Fruit fly (Drosophila melanogaster) whole organism, wandering third instar larva: ENCODE data around the gene CG2604.

Source experiments
- Abd-B ChIP-seq: fragments of >200 bp; optimal IDR thresholded peaks from 2 replicates; lab custom pipeline; 2017; ENCODE audit warnings: missing biosample characterization, missing genetic modification characterization
- CG32264 ChIP-seq: fragments of 200-800 bp; sonication (Bioruptor generic); optimal IDR thresholded peaks from 2 replicates; lab custom pipeline; 2016; ENCODE audit warnings: missing biosample characterization, missing genetic modification characterization
- CG9705 ChIP-seq: fragments of 200-800 bp; sonication (Bioruptor generic); optimal IDR thresholded peaks from 2 replicates; lab custom pipeline; 2018; ENCODE audit warnings: missing biosample characterization, mild to moderate bottlenecking, missing genetic modification characterization
- CrebA ChIP-seq: fragments of 200-800 bp; sonication (Bioruptor generic); optimal IDR thresholded peaks from 2 replicates; lab custom pipeline; 2016; ENCODE audit warnings: missing biosample characterization, mild to moderate bottlenecking, missing genetic modification characterization, borderline replicate concordance
- Dfd ChIP-seq: fragments of >200 bp; optimal IDR thresholded peaks from 2 replicates; lab custom pipeline; 2017; ENCODE audit warnings: missing biosample characterization, missing genetic modification characterization
- Dif ChIP-seq: fragments of 200-275, 200-300 bp; sonication (Bioruptor generic); optimal IDR thresholded peaks from 2 replicates; lab custom pipeline; 2018; ENCODE audit warnings: missing biosample characterization, missing genetic modification characterization; ENCODE audit not compliant: partially characterized antibody
- GATAd ChIP-seq: sonication (Bioruptor generic); optimal IDR thresholded peaks from 2 replicates; lab custom pipeline; 2016; ENCODE audit warnings: missing biosample characterization, missing genetic modification characterization
- HLH106 ChIP-seq: fragments of 200-800 bp; optimal IDR thresholded peaks from 3 replicates; lab custom pipeline; 2019; ENCODE audit warnings: missing biosample characterization, mild to moderate bottlenecking, missing genetic modification characterization, moderate library complexity
- Hnf4 ChIP-seq: fragments of 200-800 bp; sonication (Bioruptor generic); optimal IDR thresholded peaks from 2 replicates; lab custom pipeline; 2016; ENCODE audit warnings: missing biosample characterization, mild to moderate bottlenecking, missing genetic modification characterization
- Hr78 ChIP-seq: fragments of >200 bp; optimal IDR thresholded peaks from 2 replicates; lab custom pipeline; 2017; ENCODE audit warnings: missing biosample characterization, missing genetic modification characterization
- Hr83 ChIP-seq: fragments of 200-300 bp; sonication (Bioruptor generic); optimal IDR thresholded peaks from 2 replicates; lab custom pipeline; 2016; ENCODE audit warnings: missing biosample characterization, mild to moderate bottlenecking, missing genetic modification characterization, moderate library complexity; ENCODE audit not compliant: poor library complexity, severe bottlenecking
- Jra ChIP-seq: sonication (Bioruptor generic); optimal IDR thresholded peaks from 2 replicates; lab custom pipeline; 2016; ENCODE audit warnings: missing biosample characterization, missing genetic modification characterization
- Mio ChIP-seq: sonication (Bioruptor generic); optimal IDR thresholded peaks from 2 replicates; lab custom pipeline; 2016; ENCODE audit warnings: missing biosample characterization, missing genetic modification characterization
- Myc ChIP-seq: fragments of >200 bp; optimal IDR thresholded peaks from 2 replicates; lab custom pipeline; 2017
- N ChIP-seq: fragments of >200 bp; optimal IDR thresholded peaks from 2 replicates; lab custom pipeline; 2018; ENCODE audit warnings: missing biosample characterization, missing external identifiers, missing genetic modification characterization
- OdsH ChIP-seq: fragments of 200-800 bp; sonication (Bioruptor generic); optimal IDR thresholded peaks from 2 replicates; lab custom pipeline; 2016; ENCODE audit warnings: missing biosample characterization, mild to moderate bottlenecking, missing genetic modification characterization
- Rel ChIP-seq, 2 experiments: fragments of 200-800 bp; sonication (Bioruptor generic) in 1 of 2; optimal IDR thresholded peaks; 2 replicates in 1 of 2; 3 replicates in 1 of 2; lab custom pipeline; 2016 to 2019; ENCODE audit warnings: mild to moderate bottlenecking in 2 of 2, missing biosample characterization in 2 of 2, missing genetic modification characterization in 2 of 2, moderate library complexity in 1 of 2
- Sp1 ChIP-seq: fragments of 200-800 bp; sonication (Bioruptor generic); optimal IDR thresholded peaks from 3 replicates; lab custom pipeline; 2019; ENCODE audit warnings: missing biosample characterization, mild to moderate bottlenecking, missing genetic modification characterization, moderate library complexity
- Vsx2 ChIP-seq: fragments of 200-300, 225-300 bp; sonication (Bioruptor generic); optimal IDR thresholded peaks from 2 replicates; lab custom pipeline; 2018; ENCODE audit warnings: missing biosample characterization, missing genetic modification characterization; ENCODE audit not compliant: partially characterized antibody
- br ChIP-seq: fragments of 200-800 bp; sonication (Bioruptor generic); optimal IDR thresholded peaks from 2 replicates; lab custom pipeline; 2016; ENCODE audit warnings: missing biosample characterization, missing genetic modification characterization
- brk ChIP-seq: fragments of 200-800 bp; sonication (Bioruptor generic); optimal IDR thresholded peaks from 2 replicates; lab custom pipeline; 2016; ENCODE audit warnings: missing biosample characterization, mild to moderate bottlenecking, missing genetic modification characterization
- dl ChIP-seq, 2 experiments: fragments of 175-275, 200-275 bp in 1 of 2; fragments of 200-275 bp in 1 of 2; sonication (Bioruptor generic); optimal IDR thresholded peaks; lab custom pipeline; 2018; ENCODE audit warnings: mild to moderate bottlenecking in 2 of 2, missing biosample characterization in 2 of 2, missing genetic modification characterization in 2 of 2, moderate library complexity in 2 of 2; ENCODE audit not compliant: partially characterized antibody in 2 of 2, insufficient read depth in 1 of 2
- dmrt93B ChIP-seq: fragments of 200-800 bp; sonication (Bioruptor generic); optimal IDR thresholded peaks from 2 replicates; lab custom pipeline; 2018; ENCODE audit warnings: missing biosample characterization, mild to moderate bottlenecking, missing genetic modification characterization
- dsf ChIP-seq: sonication (Bioruptor generic); optimal IDR thresholded peaks from 2 replicates; lab custom pipeline; 2016; ENCODE audit warnings: missing biosample characterization, missing genetic modification characterization, borderline replicate concordance
- ey ChIP-seq: fragments of 200-800 bp; sonication (Bioruptor generic); optimal IDR thresholded peaks from 2 replicates; lab custom pipeline; 2016; ENCODE audit warnings: missing biosample characterization, missing genetic modification characterization
- foxo ChIP-seq, 2 experiments: fragments of 200-800 bp; sonication (Bioruptor generic); optimal IDR thresholded peaks; 2 replicates in 1 of 2; 3 replicates in 1 of 2; lab custom pipeline; 2016 to 2017; ENCODE audit warnings: missing biosample characterization in 2 of 2, missing genetic modification characterization in 2 of 2
- fru ChIP-seq: fragments of 200-800 bp; sonication (Bioruptor generic); optimal IDR thresholded peaks from 3 replicates; lab custom pipeline; 2016; ENCODE audit warnings: missing biosample characterization, mild to moderate bottlenecking, missing genetic modification characterization
- h ChIP-seq: fragments of 200-800 bp; sonication (Bioruptor generic); optimal IDR thresholded peaks from 3 replicates; lab custom pipeline; 2016; ENCODE audit warnings: missing biosample characterization, mild to moderate bottlenecking, missing genetic modification characterization
- jim ChIP-seq: fragments of 175-275, 200-325 bp; sonication (Bioruptor generic); optimal IDR thresholded peaks from 2 replicates; lab custom pipeline; 2016; ENCODE audit warnings: missing biosample characterization, mild to moderate bottlenecking, missing genetic modification characterization
- lola ChIP-seq: fragments of >200 bp; optimal IDR thresholded peaks from 2 replicates; lab custom pipeline; 2017; ENCODE audit warnings: missing biosample characterization, missing genetic modification characterization
- pan ChIP-seq: fragments of >200 bp; optimal IDR thresholded peaks from 2 replicates; lab custom pipeline; 2017
- psq ChIP-seq: fragments of 200-800 bp; sonication (Bioruptor generic); optimal IDR thresholded peaks from 3 replicates; lab custom pipeline; 2017; ENCODE audit warnings: missing biosample characterization, mild to moderate bottlenecking, missing genetic modification characterization, moderate library complexity
- rgr ChIP-seq: fragments of 200-800 bp; sonication (Bioruptor generic); optimal IDR thresholded peaks from 3 replicates; lab custom pipeline; 2016; ENCODE audit warnings: missing biosample characterization, mild to moderate bottlenecking, missing genetic modification characterization
- sage ChIP-seq: fragments of 200-800 bp; sonication (Bioruptor generic); optimal IDR thresholded peaks from 2 replicates; lab custom pipeline; 2016; ENCODE audit warnings: missing biosample characterization, mild to moderate bottlenecking, missing genetic modification characterization
- sv ChIP-seq: fragments of 200-800 bp; sonication (Bioruptor generic); optimal IDR thresholded peaks from 3 replicates; lab custom pipeline; 2016; ENCODE audit warnings: missing biosample characterization, missing genetic modification characterization
- tai ChIP-seq: sonication (Bioruptor generic); optimal IDR thresholded peaks from 2 replicates; lab custom pipeline; 2016; ENCODE audit warnings: missing biosample characterization, missing genetic modification characterization
- usp ChIP-seq: fragments of >200 bp; optimal IDR thresholded peaks from 2 replicates; lab custom pipeline; 2017; ENCODE audit warnings: missing biosample characterization, missing genetic modification characterization
- woc ChIP-seq: sonication (Bioruptor generic); optimal IDR thresholded peaks from 2 replicates; lab custom pipeline; 2016; ENCODE audit warnings: missing biosample characterization, mild to moderate bottlenecking, missing genetic modification characterization

CG2604 gene

DNA sequence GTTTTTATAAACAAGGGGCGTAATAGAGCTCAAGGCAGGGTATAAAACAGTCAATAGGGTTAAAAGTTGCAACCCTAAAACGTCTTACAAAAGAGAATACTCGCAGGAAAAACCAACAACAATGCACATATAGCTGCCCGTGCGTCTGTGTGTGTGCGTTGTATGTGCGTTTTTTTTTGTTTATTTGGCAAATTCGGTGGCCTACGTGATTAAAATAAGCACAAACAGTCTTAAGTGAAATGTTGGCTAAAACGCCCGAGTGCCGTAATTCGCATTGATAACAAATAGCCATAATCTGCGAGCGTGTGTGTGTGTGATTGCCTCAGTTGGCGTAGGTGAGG, 34.0 kb upstream of the CG2604 start:
- TF ChIP-seq CG32264: no peak
- TF ChIP-seq dmrt93B (GFP tag; lab: Kevin White, UChicago): no peak
- no peak for TF ChIP-seq h (GFP tag; lab: Kevin White, UChicago)
- TF ChIP-seq foxo (GFP tag; optimal IDR thresholded peaks at IDR 0.05; lab: Kevin White, UChicago): no peak
- no peak for TF ChIP-seq tai (GFP tag; lab: Kevin White, UChicago)
- no peak for TF ChIP-seq Dif (GFP tag; lab: Kevin White, UChicago)
- no peak for TF ChIP-seq Rel (GFP tag; optimal IDR thresholded peaks at IDR 0.05; lab: Kevin White, UChicago)
- no peak for TF ChIP-seq Rel (tag; optimal IDR thresholded peaks at IDR 0.05; lab: Kevin White, UChicago)
- no peak for TF ChIP-seq fru (GFP tag; lab: Kevin White, UChicago)
- TF ChIP-seq psq: no peak
- TF ChIP-seq sv (GFP tag; lab: Kevin White, UChicago): no peak
- TF ChIP-seq Hnf4 (GFP tag; lab: Kevin White, UChicago): no peak
- TF ChIP-seq Dfd: no peak
- no peak for TF ChIP-seq lola (GFP tag; lab: Kevin White, UChicago)
- no peak for TF ChIP-seq dsf (GFP tag; lab: Kevin White, UChicago)
- no peak for TF ChIP-seq ey (GFP tag; lab: Kevin White, UChicago)
- no peak for TF ChIP-seq Hr83 (GFP tag; lab: Kevin White, UChicago)
- TF ChIP-seq jim: no peak

DNA sequence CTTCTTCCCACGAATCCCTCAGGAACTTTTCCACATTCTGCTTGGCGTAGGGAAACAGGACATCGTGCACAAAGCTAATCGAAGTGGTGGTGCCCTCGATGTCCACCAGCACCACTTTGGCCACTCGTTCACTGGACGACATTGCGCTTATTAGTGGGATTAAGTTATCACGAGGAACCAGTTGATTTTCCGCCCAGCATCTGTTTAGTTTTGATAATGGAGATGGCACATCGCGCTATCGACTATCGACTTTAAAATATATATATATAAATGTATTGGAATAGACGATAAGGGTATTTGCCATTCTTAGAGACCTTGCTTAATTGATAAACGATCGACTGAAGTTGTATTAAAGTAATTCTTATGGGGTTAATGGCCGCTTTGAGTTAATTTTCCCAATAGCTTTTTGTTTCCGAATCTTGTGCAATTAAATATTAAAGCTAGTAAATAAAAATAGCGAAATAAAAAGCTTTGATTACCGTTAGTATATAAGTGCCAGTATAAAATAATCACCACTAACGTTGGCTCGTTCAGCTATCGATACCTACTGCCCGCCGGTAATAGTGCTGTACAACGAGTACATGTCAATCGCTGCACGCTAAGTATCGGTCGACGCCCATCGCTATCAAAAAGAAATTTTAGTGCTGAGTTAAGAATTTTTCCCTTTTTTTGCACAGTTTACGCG, 33.4 kb upstream of the CG2604 start, which contains the start of the genes Enoph and Hph:
Enoph (minus strand) TSS at position 220 of the 685 bp plus-strand sequence.
Hph (plus strand) TSS at position 576 of the 685 bp plus-strand sequence.
- TF ChIP-seq brk (GFP tag; lab: Kevin White, UChicago) (no peak), dmrt93B (GFP tag; lab: Kevin White, UChicago) (peak; percentile 60), lola (GFP tag; lab: Kevin White, UChicago) (no peak), br (GFP tag; lab: Kevin White, UChicago) (peak; percentile 72), psq (peak; percentile 68), OdsH (GFP tag; lab: Kevin White, UChicago) (peak; percentile 64), Vsx2 (GFP tag; lab: Kevin White, UChicago) (no peak), fru (GFP tag; lab: Kevin White, UChicago) (peak; percentile 73), sage (peak; percentile 33), Dfd (no peak), CrebA (GFP tag; lab: Kevin White, UChicago) (no peak), CG32264 (peak; percentile 33), Jra (GFP tag; lab: Kevin White, UChicago) (peak; percentile 89), Hr83 (GFP tag; lab: Kevin White, UChicago) (peak; percentile 58), HLH106 (tag; lab: Kevin White, UChicago) (peak; percentile 80), Abd-B (GFP tag; lab: Kevin White, UChicago) (no peak), Myc (peak; percentile 26), Sp1 (GFP tag; lab: Kevin White, UChicago) (peak; percentile 71), sv (GFP tag; lab: Kevin White, UChicago) (peak; percentile 46), Hr78 (GFP tag; lab: Kevin White, UChicago) (no peak), pan (no peak), woc (GFP tag; lab: Kevin White, UChicago) (peak; percentile 73), Rel (GFP tag; optimal IDR thresholded peaks at IDR 0.05; lab: Kevin White, UChicago) (peak; percentile 20), Rel (tag; optimal IDR thresholded peaks at IDR 0.05; lab: Kevin White, UChicago) (peak; percentile 17), tai (GFP tag; lab: Kevin White, UChicago) (peak; percentile 88), foxo (GFP tag; optimal IDR thresholded peaks at IDR 0.05; lab: Kevin White, UChicago) (peak in 1 of 2 experiments; percentile 76), Mio (GFP tag; lab: Kevin White, UChicago) (no peak), dsf (GFP tag; lab: Kevin White, UChicago) (peak; percentile 68), CG9705 (peak; percentile 31), Hnf4 (GFP tag; lab: Kevin White, UChicago) (peak; percentile 83), jim (no peak), usp (GFP tag; lab: Kevin White, UChicago) (no peak), N (GFP tag; lab: Kevin White, UChicago) (peak; percentile 34), Dif (GFP tag; lab: Kevin White, UChicago) (no peak), GATAd (peak; percentile 26), dl (GFP tag; optimal IDR thresholded peaks at IDR 0.05; lab: Kevin White, UChicago; ENCODE audit: insufficient read depth in 1 of 2, partially characterized antibody in 2 of 2) (no peak), ey (GFP tag; lab: Kevin White, UChicago) (peak; percentile 56), rgr (GFP tag; lab: Kevin White, UChicago) (peak; percentile 72), h (GFP tag; lab: Kevin White, UChicago) (peak; percentile 76)
